Worm (Caenorhabditis elegans) whole organism, L1 larva: Measurements from ENCODE around the gene R05G9R.1.

ENCODE experiments used
- fkh-10 ChIP-seq: sonication (generic microtip); optimal IDR thresholded peaks from 2 replicates; lab custom pipeline; 2017; ENCODE audit warnings: missing biosample characterization, missing genetic modification reagents, missing genetic modification characterization
- unc-86 ChIP-seq: sonication (generic microtip); optimal IDR thresholded peaks from 2 replicates; lab custom pipeline; 2016; ENCODE audit warnings: missing genetic modification characterization, missing compliant biosample characterization

DNA sequence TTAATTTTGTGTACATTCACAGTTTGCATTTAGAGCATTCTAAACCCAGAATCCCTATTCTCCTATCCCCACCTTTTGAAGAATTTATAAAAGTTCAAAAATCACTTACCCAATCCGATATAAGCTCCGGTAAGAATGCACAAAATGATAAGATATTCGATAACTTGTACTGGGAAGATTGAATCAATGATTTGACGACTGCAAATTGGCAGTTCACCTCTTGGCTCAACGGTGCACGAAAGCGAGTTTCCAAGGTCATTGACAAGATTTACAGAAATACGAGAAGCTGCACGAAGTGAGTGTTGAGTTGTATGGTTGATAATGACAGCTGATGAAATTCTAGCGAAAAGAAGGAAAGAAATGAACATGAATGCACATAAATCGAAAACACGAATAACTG is 46.5 kb upstream of the R05G9R.1 start:
- TF ChIP-seq unc-86 (tag; lab: Kevin White, UChicago) (no peak), fkh-10 (GFP tag; lab: Kevin White, UChicago) (no peak)
